Fruit fly (Drosophila melanogaster) whole organism, embryonic: ENCODE measurements around the gene CG32202.

ENCODE experiments used
- Bgb ChIP-seq: fragments of 200-800 bp; sonication (Bioruptor generic); IDR thresholded peaks from 2 replicates; pipeline ENCODE4 v1.3.6; 2022; ENCODE audit warnings: missing biosample characterization, missing genetic modification characterization; ENCODE audit not compliant: partially characterized antibody
- C15 ChIP-seq: fragments of 200-800 bp; sonication (Bioruptor generic); IDR thresholded peaks from 3 replicates; pipeline ENCODE4 v1.3.6; 2022; ENCODE audit warnings: missing biosample characterization, missing genetic modification characterization
- CG10366 ChIP-seq: fragments of 200-800 bp; sonication (Bioruptor generic); IDR thresholded peaks from 2 replicates; pipeline ENCODE4 v1.3.6; 2022; ENCODE audit warnings: missing biosample characterization, missing genetic modification characterization
- CG10431 ChIP-seq: fragments of 200-800 bp; sonication (Bioruptor generic); optimal IDR thresholded peaks from 3 replicates; lab custom pipeline; 2018; ENCODE audit warnings: missing biosample characterization, mild to moderate bottlenecking, missing genetic modification characterization
- CG10959 ChIP-seq: fragments of 200-800 bp; sonication (Bioruptor generic); IDR thresholded peaks from 2 replicates; pipeline ENCODE4 v1.3.6; 2022; ENCODE audit warnings: missing biosample characterization, missing genetic modification characterization
- CG11085 ChIP-seq: fragments of 200-800 bp; sonication (Bioruptor generic); IDR thresholded peaks from 2 replicates; pipeline ENCODE4 v1.3.6; 2022; ENCODE audit warnings: missing biosample characterization, missing genetic modification characterization
- CG12219 ChIP-seq: fragments of 200-800 bp; sonication (Bioruptor generic); optimal IDR thresholded peaks from 3 replicates; lab custom pipeline; 2018; ENCODE audit warnings: missing biosample characterization, mild to moderate bottlenecking, missing genetic modification characterization
- CG13624 ChIP-seq: fragments of 200-800 bp; sonication (Bioruptor generic); optimal IDR thresholded peaks from 2 replicates; lab custom pipeline; 2016; ENCODE audit warnings: missing biosample characterization, missing genetic modification characterization
- CG14965 ChIP-seq: fragments of 200-800 bp; sonication (Bioruptor generic); optimal IDR thresholded peaks from 2 replicates; lab custom pipeline; 2016; ENCODE audit warnings: missing biosample characterization, missing genetic modification characterization, borderline replicate concordance
- CG17359 ChIP-seq: fragments of 200-800 bp; sonication (Bioruptor generic); optimal IDR thresholded peaks from 3 replicates; lab custom pipeline; 2018; ENCODE audit warnings: missing biosample characterization, mild to moderate bottlenecking, missing genetic modification characterization, moderate library complexity
- CG17568 ChIP-seq: fragments of 200-800 bp; sonication (Bioruptor generic); optimal IDR thresholded peaks from 2 replicates; lab custom pipeline; 2018; ENCODE audit warnings: missing biosample characterization, mild to moderate bottlenecking, missing genetic modification characterization, moderate library complexity
- CG18599 ChIP-seq: fragments of 200-800 bp; sonication (Bioruptor generic); optimal IDR thresholded peaks from 3 replicates; lab custom pipeline; 2017; ENCODE audit warnings: missing biosample characterization, missing genetic modification characterization, mild to moderate bottlenecking, moderate library complexity, missing genetic modification reagents
- CG33557 ChIP-seq: fragments of 200-800 bp; sonication (Bioruptor generic); optimal IDR thresholded peaks from 2 replicates; lab custom pipeline; 2019; ENCODE audit warnings: missing biosample characterization, mild to moderate bottlenecking, missing genetic modification characterization, moderate library complexity
- CG4328 ChIP-seq: fragments of 200-800 bp; sonication (Bioruptor generic); optimal IDR thresholded peaks from 3 replicates; lab custom pipeline; 2017; ENCODE audit warnings: missing biosample characterization, missing genetic modification reagents, missing genetic modification characterization
- CG4360 ChIP-seq: fragments of 200-800 bp; sonication (Bioruptor generic); IDR thresholded peaks from 2 replicates; pipeline ENCODE4 v1.3.6; 2022; ENCODE audit warnings: missing biosample characterization, missing genetic modification characterization
- CG5180 ChIP-seq: fragments of 200-800 bp; sonication (Bioruptor generic); optimal IDR thresholded peaks from 3 replicates; lab custom pipeline; 2017; ENCODE audit warnings: missing biosample characterization, missing genetic modification characterization, mild to moderate bottlenecking, moderate library complexity, missing genetic modification reagents
- CG6175 ChIP-seq: fragments of 200-800 bp; sonication (Bioruptor generic); IDR thresholded peaks from 3 replicates; pipeline ENCODE4 v1.3.6; 2022; ENCODE audit warnings: missing biosample characterization, missing genetic modification characterization
- CG8388 ChIP-seq: fragments of 200-800 bp; sonication (Bioruptor generic); optimal IDR thresholded peaks from 2 replicates; lab custom pipeline; 2019; ENCODE audit warnings: missing biosample characterization, mild to moderate bottlenecking, missing genetic modification characterization, moderate library complexity
- CG8765 ChIP-seq: fragments of 200-800 bp; sonication (Bioruptor generic); IDR thresholded peaks from 2 replicates; pipeline ENCODE4 v1.3.6; 2022; ENCODE audit warnings: missing biosample characterization, missing genetic modification characterization
- CG9215 ChIP-seq: fragments of 200-800 bp; sonication (Bioruptor generic); IDR thresholded peaks from 2 replicates; pipeline ENCODE4 v1.3.6; 2022; ENCODE audit warnings: missing biosample characterization, missing genetic modification characterization
- CG9797 ChIP-seq: fragments of 200-800 bp; sonication (Bioruptor generic); optimal IDR thresholded peaks from 3 replicates; lab custom pipeline; 2018; ENCODE audit warnings: missing biosample characterization, mild to moderate bottlenecking, missing genetic modification characterization
- CG9876 ChIP-seq: fragments of 200-800 bp; sonication (Bioruptor generic); optimal IDR thresholded peaks from 2 replicates; lab custom pipeline; 2016; ENCODE audit warnings: missing biosample characterization, missing genetic modification characterization
- Dad ChIP-seq: fragments of 200-800 bp; sonication (Bioruptor generic); optimal IDR thresholded peaks from 3 replicates; lab custom pipeline; 2016; ENCODE audit warnings: missing biosample characterization, missing genetic modification characterization
- Dll ChIP-seq: fragments of 200-800 bp; sonication (Bioruptor generic); IDR thresholded peaks from 4 replicates; pipeline ENCODE4 v1.3.6; 2022; ENCODE audit warnings: missing biosample characterization, missing genetic modification characterization; ENCODE audit not compliant: partially characterized antibody
- E2f2 ChIP-seq: fragments of 200-800 bp; sonication (Bioruptor generic); IDR thresholded peaks from 2 replicates; pipeline ENCODE4 v1.3.6; 2022; ENCODE audit warnings: missing biosample characterization, missing genetic modification characterization
- Fer1 ChIP-seq: fragments of 200-800 bp; sonication (Bioruptor generic); optimal IDR thresholded peaks from 2 replicates; lab custom pipeline; 2017; ENCODE audit warnings: missing biosample characterization, mild to moderate bottlenecking, missing genetic modification characterization
- H2.0 ChIP-seq: fragments of 200-800 bp; sonication (Bioruptor generic); IDR thresholded peaks from 2 replicates; pipeline ENCODE4 v1.3.6; 2022; ENCODE audit warnings: missing biosample characterization, missing genetic modification characterization
- HmgZ ChIP-seq: fragments of 200-800 bp; sonication (Bioruptor generic); optimal IDR thresholded peaks from 2 replicates; lab custom pipeline; 2018; ENCODE audit warnings: missing biosample characterization, mild to moderate bottlenecking, missing genetic modification characterization
- Kr ChIP-seq: fragments of 200-800 bp; sonication (Bioruptor generic); optimal IDR thresholded peaks from 2 replicates; lab custom pipeline; 2017; ENCODE audit warnings: missing biosample characterization, mild to moderate bottlenecking, missing genetic modification characterization
- Max ChIP-seq: fragments of 200-800 bp; sonication (Bioruptor generic); optimal IDR thresholded peaks from 2 replicates; lab custom pipeline; 2016; ENCODE audit warnings: missing biosample characterization, mild to moderate bottlenecking, missing genetic modification characterization
- Mes4 ChIP-seq: fragments of 200-800 bp; sonication (Bioruptor generic); optimal IDR thresholded peaks from 2 replicates; lab custom pipeline; 2016; ENCODE audit warnings: missing biosample characterization, missing genetic modification characterization
- Oaz ChIP-seq: fragments of 200-800 bp; sonication (Bioruptor generic); IDR thresholded peaks from 2 replicates; pipeline ENCODE4 v1.3.6; 2022; ENCODE audit warnings: missing biosample characterization, missing genetic modification characterization
- Scr ChIP-seq: fragments of 200-800 bp; sonication (Bioruptor generic); IDR thresholded peaks from 2 replicates; pipeline ENCODE4 v1.3.6; 2022; ENCODE audit warnings: missing biosample characterization, missing genetic modification characterization; ENCODE audit not compliant: partially characterized antibody
- Stat92E ChIP-seq, 3 experiments: fragments of >200 bp in 2 of 3; fragments of 200-800 bp in 1 of 3; sonication (Bioruptor generic) in 1 of 3; optimal IDR thresholded peaks; 2 replicates each; lab custom pipeline; 2017 to 2019; ENCODE audit warnings: missing biosample characterization in 3 of 3, missing genetic modification characterization in 3 of 3, mild to moderate bottlenecking in 1 of 3, moderate library complexity in 1 of 3
- ac ChIP-seq: fragments of 200-800 bp; sonication (Bioruptor generic); optimal IDR thresholded peaks from 3 replicates; lab custom pipeline; 2017; ENCODE audit warnings: missing biosample characterization, mild to moderate bottlenecking, missing genetic modification characterization
- al ChIP-seq: fragments of 200-800 bp; sonication (Bioruptor generic); IDR thresholded peaks from 2 replicates; pipeline ENCODE4 v1.3.6; 2022; ENCODE audit warnings: missing biosample characterization, missing genetic modification characterization
- ara ChIP-seq: fragments of 200-800 bp; sonication (Bioruptor generic); IDR thresholded peaks from 2 replicates; pipeline ENCODE4 v1.3.6; 2022; ENCODE audit warnings: missing biosample characterization, missing genetic modification characterization
- crp ChIP-seq, 2 experiments: fragments of 200-800 bp; sonication (Bioruptor generic); optimal IDR thresholded peaks; 2 replicates in 1 of 2; 3 replicates in 1 of 2; lab custom pipeline; 2017; ENCODE audit warnings: missing biosample characterization in 2 of 2, missing genetic modification characterization in 2 of 2, mild to moderate bottlenecking in 1 of 2, moderate library complexity in 1 of 2
- dysf ChIP-seq: fragments of 200-800 bp; sonication (Bioruptor generic); IDR thresholded peaks from 3 replicates; pipeline ENCODE4 v1.3.6; 2022; ENCODE audit warnings: missing biosample characterization, missing genetic modification characterization
- fd3F ChIP-seq: fragments of 200-800 bp; sonication (Bioruptor generic); optimal IDR thresholded peaks from 2 replicates; lab custom pipeline; 2018; ENCODE audit warnings: missing biosample characterization, mild to moderate bottlenecking, missing genetic modification characterization, moderate library complexity
- inv ChIP-seq: fragments of 200-800 bp; sonication (Bioruptor generic); IDR thresholded peaks from 2 replicates; pipeline ENCODE4 v1.3.6; 2022; ENCODE audit warnings: missing biosample characterization, missing genetic modification characterization; ENCODE audit not compliant: partially characterized antibody
- rib ChIP-seq: fragments of 200-800 bp; sonication (Bioruptor generic); IDR thresholded peaks from 2 replicates; pipeline ENCODE4 v1.3.6; 2022; ENCODE audit warnings: missing biosample characterization, missing genetic modification characterization
- sc ChIP-seq, 3 experiments: fragments of >200 bp in 2 of 3; fragments of 200-800 bp in 1 of 3; sonication (Bioruptor generic) in 1 of 3; optimal IDR thresholded peaks; 2 replicates in 2 of 3; 3 replicates in 1 of 3; lab custom pipeline; 2017; ENCODE audit warnings: mild to moderate bottlenecking in 1 of 3, missing biosample characterization in 1 of 3, missing genetic modification characterization in 1 of 3, missing genetic modification reagents in 1 of 3
- sens ChIP-seq: fragments of 200-800 bp; sonication (Bioruptor generic); peaks from one replicate; lab custom pipeline; 2016; ENCODE audit warnings: missing biosample characterization, missing genetic modification characterization
- sqz ChIP-seq: fragments of 200-800 bp; sonication (Bioruptor generic); optimal IDR thresholded peaks from 3 replicates; lab custom pipeline; 2018; ENCODE audit warnings: missing biosample characterization, mild to moderate bottlenecking, missing genetic modification characterization
- tin ChIP-seq: fragments of 200-800 bp; sonication (Bioruptor generic); optimal IDR thresholded peaks from 3 replicates; lab custom pipeline; 2016; ENCODE audit warnings: missing biosample characterization, missing genetic modification characterization
- tll ChIP-seq, 2 experiments: fragments of 200-800 bp in 1 of 2; fragments of >200 bp in 1 of 2; sonication (Bioruptor generic) in 1 of 2; optimal IDR thresholded peaks; 2 replicates each; lab custom pipeline; 2017 to 2019; ENCODE audit warnings: missing biosample characterization in 2 of 2, missing genetic modification characterization in 2 of 2, mild to moderate bottlenecking in 1 of 2, moderate library complexity in 1 of 2
- wdn ChIP-seq: fragments of 200-800 bp; sonication (Bioruptor generic); IDR thresholded peaks from 2 replicates; pipeline ENCODE4 v1.3.6; 2022; ENCODE audit warnings: missing biosample characterization, missing genetic modification characterization
- z ChIP-seq: fragments of 200-800 bp; sonication (Bioruptor generic); IDR thresholded peaks from 3 replicates; pipeline ENCODE4 v1.3.6; 2022; ENCODE audit warnings: missing biosample characterization, missing genetic modification characterization

CG32202 gene

dm6 chr3L:18672203-18672602 is 9.8 kb upstream of the CG32202 start (continued):
- TF ChIP-seq CG10431 (GFP tag; lab: Kevin White, UChicago) (no peak), H2.0 (GFP tag; lab: Robert Waterston, UW) (no peak), CG13624 (peak; percentile 41), E2f2 (peak; percentile 47; the same call in 1 of the 2 replicates), inv (no peak), sc (optimal IDR thresholded peaks at IDR 0.05; lab: Kevin White, UChicago) (no peak), sc (GFP tag; optimal IDR thresholded peaks at IDR 0.05; lab: Kevin White, UChicago) (no peak), Stat92E (GFP tag; optimal IDR thresholded peaks at IDR 0.05; lab: Kevin White, UChicago) (no peak), CG14965 (GFP tag; lab: Kevin White, UChicago) (no peak), CG11085 (GFP tag; lab: Robert Waterston, UW) (no peak), Oaz (GFP tag; lab: Robert Waterston, UW) (no peak), al (0 out of 2 replicates have a peak, but pooled peaks have one; percentile 19), C15 (GFP tag; lab: Robert Waterston, UW) (no peak), Dad (GFP tag; lab: Kevin White, UChicago) (no peak), tll (GFP tag; optimal IDR thresholded peaks at IDR 0.05; lab: Kevin White, UChicago) (no peak), CG10959 (GFP tag; lab: Robert Waterston, UW) (no peak), HmgZ (tag; lab: Kevin White, UChicago) (peak; percentile 31), sqz (no peak), Dll (GFP tag; lab: Robert Waterston, UW) (peak; percentile 43; the same call in 1 of the 4 replicates), CG17568 (GFP tag; lab: Kevin White, UChicago) (no peak), CG6175 (GFP tag; lab: Robert Waterston, UW) (no peak), CG17359 (tag; lab: Kevin White, UChicago) (no peak), Max (GFP tag; lab: Kevin White, UChicago) (peak; percentile 51), crp (GFP tag; optimal IDR thresholded peaks at IDR 0.05; lab: Kevin White, UChicago) (peak in 1 of 2 experiments; percentile 68), CG9797 (GFP tag; lab: Kevin White, UChicago) (peak; percentile 15), CG9876 (GFP tag; lab: Kevin White, UChicago) (no peak), CG33557 (GFP tag; lab: Kevin White, UChicago) (no peak), tin (GFP tag; lab: Kevin White, UChicago) (no peak), CG9215 (GFP tag; lab: Robert Waterston, UW) (no peak), ac (GFP tag; lab: Kevin White, UChicago) (no peak), dysf (GFP tag; lab: Robert Waterston, UW) (peak; percentile 33; the same call in 1 of the 3 replicates), Bgb (GFP tag; lab: Robert Waterston, UW) (peak; percentile 57), CG4328 (GFP tag; lab: Kevin White, UChicago) (no peak), CG4360 (GFP tag; lab: Robert Waterston, UW) (no peak), Fer1 (GFP tag; lab: Kevin White, UChicago) (peak; percentile 19)

dm6 chr3L:18672986-18673633 is 8.9 kb upstream of the CG32202 start, which contains the start of gene Capr:
Gene Capr, minus strand, starts transcription at chr3L:18673324.
- TF ChIP-seq z (no peak), CG5180 (GFP tag; lab: Kevin White, UChicago) (no peak), ara (GFP tag; lab: Robert Waterston, UW) (no peak), CG12219 (GFP tag; lab: Kevin White, UChicago) (no peak), CG8388 (GFP tag; lab: Kevin White, UChicago) (no peak), wdn (GFP tag; lab: Robert Waterston, UW) (no peak), Kr (GFP tag; lab: Kevin White, UChicago) (no peak), CG18599 (no peak), CG8765 (no peak), Mes4 (peak; percentile 30), Scr (GFP tag; lab: Robert Waterston, UW) (peak; percentile 99), sens (GFP tag; lab: Kevin White, UChicago) (peak; percentile 64), CG10366 (GFP tag; lab: Robert Waterston, UW) (no peak), fd3F (GFP tag; lab: Kevin White, UChicago) (no peak), rib (GFP tag; lab: Robert Waterston, UW) (peak; percentile 64; the same call in 1 of the 2 replicates)
